Fruit fly (Drosophila melanogaster) whole organism, embryonic: ENCODE data around the gene CG34030.

Experiments
- Ada2b ChIP-seq: fragments of 200-800 bp; sonication (Bioruptor generic); IDR thresholded peaks from 2 replicates; pipeline ENCODE4 v1.3.6; 2022; ENCODE audit warnings: missing biosample characterization, missing genetic modification characterization
- Antp ChIP-seq: fragments of 200-800 bp; sonication (Bioruptor generic); optimal IDR thresholded peaks from 3 replicates; lab custom pipeline; 2016; ENCODE audit warnings: missing biosample characterization, missing genetic modification characterization
- BEAF-32 ChIP-seq: fragments of 200-800 bp; sonication (Bioruptor generic); optimal IDR thresholded peaks from 3 replicates; lab custom pipeline; 2017; ENCODE audit warnings: missing biosample characterization, missing genetic modification characterization, mild to moderate bottlenecking, moderate library complexity, missing genetic modification reagents
- CG10543 ChIP-seq: fragments of 200-800 bp; sonication (Bioruptor generic); optimal IDR thresholded peaks from 3 replicates; lab custom pipeline; 2017; ENCODE audit warnings: missing biosample characterization, mild to moderate bottlenecking, missing genetic modification characterization, moderate library complexity
- CG12299 ChIP-seq: fragments of 200-800 bp; sonication (Bioruptor generic); optimal IDR thresholded peaks from 2 replicates; lab custom pipeline; 2018; ENCODE audit warnings: missing biosample characterization, mild to moderate bottlenecking, missing genetic modification characterization
- CG12391 ChIP-seq: fragments of 200-800 bp; sonication (Bioruptor generic); optimal IDR thresholded peaks from 3 replicates; lab custom pipeline; 2018; ENCODE audit warnings: missing biosample characterization, mild to moderate bottlenecking, missing genetic modification characterization, moderate library complexity
- CG17328 ChIP-seq: fragments of 200-800 bp; sonication (Bioruptor generic); IDR thresholded peaks from 2 replicates; pipeline ENCODE4 v1.3.6; 2022; ENCODE audit warnings: missing biosample characterization, missing genetic modification characterization
- CG17829 ChIP-seq: fragments of 200-800 bp; optimal IDR thresholded peaks from 2 replicates; lab custom pipeline; 2019; ENCODE audit warnings: missing biosample characterization, mild to moderate bottlenecking, missing genetic modification characterization, moderate library complexity
- CG1832 ChIP-seq: fragments of 200-800 bp; sonication (Bioruptor generic); optimal IDR thresholded peaks from 2 replicates; lab custom pipeline; 2017; ENCODE audit warnings: missing biosample characterization, mild to moderate bottlenecking, missing genetic modification characterization, inconsistent platforms
- CG2116 ChIP-seq: fragments of 200-800 bp; sonication (Bioruptor generic); optimal IDR thresholded peaks from 3 replicates; lab custom pipeline; 2018; ENCODE audit warnings: missing biosample characterization, mild to moderate bottlenecking, missing genetic modification characterization
- CG2202 ChIP-seq: fragments of 200-800 bp; sonication (Bioruptor generic); optimal IDR thresholded peaks from 2 replicates; lab custom pipeline; 2018; ENCODE audit warnings: missing biosample characterization, mild to moderate bottlenecking, missing genetic modification characterization
- CG3065 ChIP-seq: fragments of 200-800 bp; sonication (Bioruptor generic); optimal IDR thresholded peaks from 2 replicates; lab custom pipeline; 2016; ENCODE audit warnings: missing biosample characterization, missing genetic modification characterization
- CG33213 ChIP-seq: fragments of 200-800 bp; sonication (Bioruptor generic); optimal IDR thresholded peaks from 3 replicates; lab custom pipeline; 2016; ENCODE audit warnings: missing biosample characterization, missing genetic modification characterization
- CG3726 ChIP-seq: fragments of 200-800 bp; sonication (Bioruptor generic); IDR thresholded peaks from 3 replicates; pipeline ENCODE4, ENCODE4 v1.3.6; 2022; ENCODE audit warnings: missing biosample characterization, missing genetic modification characterization
- CG8290 ChIP-seq, 3 experiments: fragments of 200-800 bp; sonication (Bioruptor generic); optimal IDR thresholded peaks; 2 replicates each; lab custom pipeline; 2016 to 2019; ENCODE audit warnings: missing biosample characterization in 3 of 3, missing genetic modification characterization in 3 of 3, mild to moderate bottlenecking in 2 of 3, moderate library complexity in 1 of 3
- CG8944 ChIP-seq: fragments of 200-800 bp; sonication (Bioruptor generic); optimal IDR thresholded peaks from 3 replicates; lab custom pipeline; 2016; ENCODE audit warnings: missing biosample characterization, missing genetic modification characterization
- CG9437 ChIP-seq: fragments of 200-800 bp; sonication (Bioruptor generic); optimal IDR thresholded peaks from 2 replicates; lab custom pipeline; 2018; ENCODE audit warnings: missing biosample characterization, mild to moderate bottlenecking, missing genetic modification characterization
- CG9609 ChIP-seq: fragments of 200-800 bp; sonication (Bioruptor generic); optimal IDR thresholded peaks from 3 replicates; lab custom pipeline; 2016; ENCODE audit warnings: missing biosample characterization, missing genetic modification characterization
- CG9797 ChIP-seq: fragments of 200-800 bp; sonication (Bioruptor generic); optimal IDR thresholded peaks from 3 replicates; lab custom pipeline; 2018; ENCODE audit warnings: missing biosample characterization, mild to moderate bottlenecking, missing genetic modification characterization
- CrebB ChIP-seq: fragments of 200-800 bp; sonication (Bioruptor generic); optimal IDR thresholded peaks from 3 replicates; lab custom pipeline; 2018; ENCODE audit warnings: missing biosample characterization, mild to moderate bottlenecking, missing genetic modification characterization
- Fer1 ChIP-seq: fragments of 200-800 bp; sonication (Bioruptor generic); optimal IDR thresholded peaks from 2 replicates; lab custom pipeline; 2017; ENCODE audit warnings: missing biosample characterization, mild to moderate bottlenecking, missing genetic modification characterization
- HLH3B ChIP-seq: fragments of 200-800 bp; sonication (Bioruptor generic); IDR thresholded peaks from 2 replicates; pipeline ENCODE4 v1.3.6; 2022; ENCODE audit warnings: missing biosample characterization, missing genetic modification characterization
- HLHmδ ChIP-seq: fragments of 200-800 bp; sonication (Bioruptor generic); optimal IDR thresholded peaks from 2 replicates; lab custom pipeline; 2018; ENCODE audit warnings: missing biosample characterization, mild to moderate bottlenecking, missing genetic modification characterization, moderate library complexity
- Hr78 ChIP-seq, 2 experiments: fragments of 200-800 bp in 1 of 2; fragments of >200 bp in 1 of 2; sonication (Bioruptor generic) in 1 of 2; optimal IDR thresholded peaks; 2 replicates each; lab custom pipeline; 2017 to 2019; ENCODE audit warnings: missing biosample characterization in 2 of 2, missing genetic modification characterization in 2 of 2, mild to moderate bottlenecking in 1 of 2, moderate library complexity in 1 of 2
- Neu2 ChIP-seq: fragments of 200-800 bp; sonication (Bioruptor generic); optimal IDR thresholded peaks from 3 replicates; lab custom pipeline; 2016; ENCODE audit warnings: missing biosample characterization, missing genetic modification characterization, borderline replicate concordance
- Nf-YA ChIP-seq: fragments of 200-800 bp; sonication (Bioruptor generic); IDR thresholded peaks from 2 replicates; pipeline ENCODE4 v1.3.6; 2022; ENCODE audit warnings: missing biosample characterization, missing genetic modification characterization
- Ravus ChIP-seq: fragments of 200-800 bp; sonication (Bioruptor generic); IDR thresholded peaks from 2 replicates; pipeline ENCODE4 v1.3.6; 2022; ENCODE audit warnings: missing biosample characterization, missing genetic modification characterization
- Rfx ChIP-seq: fragments of 200-800 bp; sonication (Bioruptor generic); IDR thresholded peaks from 2 replicates; pipeline ENCODE4 v1.3.6; 2022; ENCODE audit warnings: missing biosample characterization, missing genetic modification characterization
- Side ChIP-seq: fragments of 200-800 bp; sonication (Bioruptor generic); optimal IDR thresholded peaks from 2 replicates; lab custom pipeline; 2016; ENCODE audit warnings: missing biosample characterization, missing genetic modification characterization
- Sox100B ChIP-seq: fragments of 200-800 bp; sonication (Bioruptor generic); optimal IDR thresholded peaks from 3 replicates; lab custom pipeline; 2018; ENCODE audit warnings: missing biosample characterization, mild to moderate bottlenecking, missing genetic modification characterization
- Xbp1 ChIP-seq: fragments of 200-800 bp; sonication (Bioruptor generic); optimal IDR thresholded peaks from 3 replicates; lab custom pipeline; 2016; ENCODE audit warnings: missing biosample characterization, mild to moderate bottlenecking, missing genetic modification characterization
- Xrp1 ChIP-seq: fragments of 200-800 bp; sonication (Bioruptor generic); IDR thresholded peaks from 2 replicates; pipeline ENCODE4 v1.3.6; 2022; ENCODE audit warnings: missing biosample characterization, missing genetic modification characterization
- cato ChIP-seq: fragments of 200-800 bp; sonication (Bioruptor generic); optimal IDR thresholded peaks from 2 replicates; lab custom pipeline; 2016; ENCODE audit warnings: missing biosample characterization, missing genetic modification characterization, borderline replicate concordance
- dati ChIP-seq: fragments of 200-800 bp; sonication (Bioruptor generic); IDR thresholded peaks from 2 replicates; pipeline ENCODE4 v1.3.6; 2022; ENCODE audit warnings: missing biosample characterization, missing genetic modification characterization
- dimm ChIP-seq: fragments of 200-800 bp; sonication (Bioruptor generic); IDR thresholded peaks from 2 replicates; pipeline ENCODE4 v1.3.6; 2022; ENCODE audit warnings: missing biosample characterization, missing genetic modification characterization
- disco-r ChIP-seq: fragments of 200-800 bp; sonication (Bioruptor generic); optimal IDR thresholded peaks from 2 replicates; lab custom pipeline; 2016; ENCODE audit warnings: missing biosample characterization, missing genetic modification characterization
- exex ChIP-seq: fragments of 200-800 bp; sonication (Bioruptor generic); optimal IDR thresholded peaks from 4 replicates; lab custom pipeline; 2018; ENCODE audit warnings: missing biosample characterization, mild to moderate bottlenecking, missing genetic modification characterization, moderate library complexity
- fd96Cb ChIP-seq: fragments of 200-800 bp; sonication (Bioruptor generic); optimal IDR thresholded peaks from 2 replicates; lab custom pipeline; 2018; ENCODE audit warnings: missing biosample characterization, mild to moderate bottlenecking, missing genetic modification characterization, moderate library complexity
- gem ChIP-seq: fragments of 200-800 bp; sonication (Bioruptor generic); optimal IDR thresholded peaks from 2 replicates; lab custom pipeline; 2019; ENCODE audit warnings: missing biosample characterization, mild to moderate bottlenecking, missing genetic modification characterization, moderate library complexity
- gro ChIP-seq: fragments of 200-800 bp; sonication (Bioruptor generic); optimal IDR thresholded peaks from 2 replicates; lab custom pipeline; 2016; ENCODE audit warnings: missing biosample characterization, missing genetic modification characterization
- gsb ChIP-seq: fragments of 200-800 bp; sonication (Bioruptor generic); IDR thresholded peaks from 2 replicates; pipeline ENCODE4 v1.3.6; 2022; ENCODE audit warnings: missing biosample characterization, missing genetic modification characterization
- pb ChIP-seq: fragments of 200-800 bp; sonication (Bioruptor generic); optimal IDR thresholded peaks from 3 replicates; lab custom pipeline; 2016; ENCODE audit warnings: missing biosample characterization, missing genetic modification characterization
- pfk ChIP-seq: fragments of 200-800 bp; sonication (Bioruptor generic); optimal IDR thresholded peaks from 2 replicates; lab custom pipeline; 2018; ENCODE audit warnings: missing biosample characterization, mild to moderate bottlenecking, missing genetic modification characterization, moderate library complexity
- pita ChIP-seq: fragments of 200-800 bp; sonication (Bioruptor generic); optimal IDR thresholded peaks from 2 replicates; lab custom pipeline; 2017; ENCODE audit warnings: missing biosample characterization, mild to moderate bottlenecking, missing genetic modification characterization
- sisA ChIP-seq: fragments of 200-800 bp; sonication (Bioruptor generic); IDR thresholded peaks from 2 replicates; pipeline ENCODE4 v1.3.6; 2022; ENCODE audit warnings: missing biosample characterization, missing genetic modification characterization
- slbo ChIP-seq: fragments of 200-800 bp; sonication (Bioruptor generic); IDR thresholded peaks from 2 replicates; pipeline ENCODE4 v1.3.6; 2022; ENCODE audit warnings: missing biosample characterization, missing genetic modification characterization
- slou ChIP-seq: fragments of 200-800 bp; sonication (Bioruptor generic); optimal IDR thresholded peaks from 3 replicates; lab custom pipeline; 2016; ENCODE audit warnings: missing biosample characterization, missing genetic modification characterization
- slp2 ChIP-seq: fragments of 200-800 bp; sonication (Bioruptor generic); optimal IDR thresholded peaks from 2 replicates; lab custom pipeline; 2016; ENCODE audit warnings: missing biosample characterization, missing genetic modification characterization
- ssp ChIP-seq: fragments of 200-800 bp; sonication (Bioruptor generic); IDR thresholded peaks from 2 replicates; pipeline ENCODE4 v1.3.6; 2022; ENCODE audit warnings: missing biosample characterization, missing genetic modification characterization
- sug ChIP-seq: fragments of 200-800 bp; optimal IDR thresholded peaks from 2 replicates; lab custom pipeline; 2019; ENCODE audit warnings: missing biosample characterization, mild to moderate bottlenecking, missing genetic modification characterization, moderate library complexity
- tna ChIP-seq: fragments of 200-800 bp; sonication (Bioruptor generic); IDR thresholded peaks from 2 replicates; pipeline ENCODE4 v1.3.6; 2022; ENCODE audit warnings: missing biosample characterization, missing genetic modification characterization; ENCODE audit not compliant: partially characterized antibody

CG34030 gene

DNA sequence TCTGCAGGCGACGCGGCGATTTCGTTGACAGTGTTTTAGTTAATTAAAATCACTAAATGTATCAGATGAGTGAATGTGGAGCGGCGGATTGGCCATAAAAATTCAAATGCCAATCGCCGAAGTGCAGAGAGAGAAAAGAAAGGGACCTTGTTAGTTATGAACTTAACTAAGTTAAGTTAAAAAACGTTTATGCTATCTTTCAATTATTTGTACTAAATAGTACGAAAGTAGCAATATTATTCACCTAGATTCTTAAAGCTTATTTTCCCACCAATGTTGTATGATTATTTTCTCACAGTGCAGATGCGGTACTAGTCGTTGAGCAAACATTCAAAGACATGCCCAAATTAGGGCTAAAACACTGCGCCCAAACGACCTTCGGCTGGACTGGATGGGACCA, 15.7 kb upstream of the CG34030 start (continued):
- TF ChIP-seq Rfx (GFP tag; lab: Robert Waterston, UW) (peak; percentile 71), tna (GFP tag; lab: Robert Waterston, UW) (no peak), CG33213 (GFP tag; lab: Kevin White, UChicago) (peak; percentile 62), exex (tag; lab: Kevin White, UChicago) (peak; percentile 20), CG8290 (GFP tag; optimal IDR thresholded peaks at IDR 0.05; lab: Kevin White, UChicago) (no peak), CG8290 (tag; optimal IDR thresholded peaks at IDR 0.05; lab: Kevin White, UChicago) (peak in 1 of 2 experiments; percentile 46), Side (GFP tag; lab: Kevin White, UChicago) (peak; percentile 40), pfk (GFP tag; lab: Kevin White, UChicago) (no peak), Sox100B (GFP tag; lab: Kevin White, UChicago) (peak; percentile 71), CG9609 (GFP tag; lab: Kevin White, UChicago) (peak; percentile 48), BEAF-32 (GFP tag; lab: Kevin White, UChicago) (no peak), Xbp1 (peak; percentile 59), Xrp1 (GFP tag; lab: Robert Waterston, UW) (peak; percentile 76), CG2116 (no peak), CG9797 (no peak), HLHmδ (no peak), sug (no peak), gsb (GFP tag; lab: Robert Waterston, UW) (peak; percentile 40; the same call in 1 of the 2 replicates), pb (GFP tag; lab: Kevin White, UChicago) (peak; percentile 51), CG9437 (GFP tag; lab: Kevin White, UChicago) (peak; percentile 14), pita (GFP tag; lab: Kevin White, UChicago) (no peak), Hr78 (GFP tag; optimal IDR thresholded peaks at IDR 0.05; lab: Kevin White, UChicago) (no peak), Fer1 (GFP tag; lab: Kevin White, UChicago) (peak; percentile 74), gro (GFP tag; lab: Kevin White, UChicago) (peak; percentile 19), CG10543 (GFP tag; lab: Kevin White, UChicago) (no peak), slou (GFP tag; lab: Kevin White, UChicago) (no peak), HLH3B (GFP tag; lab: Robert Waterston, UW) (peak; percentile 74), CG2202 (tag; lab: Kevin White, UChicago) (no peak), gem (tag; lab: Kevin White, UChicago) (peak; percentile 77), CG8944 (GFP tag; lab: Kevin White, UChicago) (peak; percentile 15), fd96Cb (peak; percentile 70), CG12391 (peak; percentile 54), cato (GFP tag; lab: Kevin White, UChicago) (no peak), Ravus (GFP tag; lab: Robert Waterston, UW) (no peak; the same call in 1 of the 2 replicates), Neu2 (GFP tag; lab: Kevin White, UChicago) (no peak), CG17328 (GFP tag; lab: Robert Waterston, UW) (peak; percentile 69), disco-r (no peak), dati (GFP tag; lab: Robert Waterston, UW) (peak; percentile 31; the same call in 1 of the 2 replicates), CG12299 (no peak), Antp (GFP tag; lab: Kevin White, UChicago) (peak; percentile 55), CG1832 (GFP tag; lab: Kevin White, UChicago) (no peak), Ada2b (peak; percentile 84), slbo (GFP tag; lab: Robert Waterston, UW) (peak; percentile 51), slp2 (GFP tag; lab: Kevin White, UChicago) (no peak), CrebB (tag; lab: Kevin White, UChicago) (no peak), CG3065 (GFP tag; lab: Kevin White, UChicago) (no peak), CG17829 (peak; percentile 77), Nf-YA (0 out of 2 replicates have a peak, but pooled peaks have one; percentile 48), dimm (GFP tag; lab: Robert Waterston, UW) (no peak), CG3726 (GFP tag; lab: Robert Waterston, UW) (peak; percentile 80), ssp (GFP tag; lab: Robert Waterston, UW) (peak; percentile 56), sisA (peak; percentile 76)
